Fruit fly (Drosophila melanogaster): ENCODE results near the gene MED20.

Gene MED20

DNA sequence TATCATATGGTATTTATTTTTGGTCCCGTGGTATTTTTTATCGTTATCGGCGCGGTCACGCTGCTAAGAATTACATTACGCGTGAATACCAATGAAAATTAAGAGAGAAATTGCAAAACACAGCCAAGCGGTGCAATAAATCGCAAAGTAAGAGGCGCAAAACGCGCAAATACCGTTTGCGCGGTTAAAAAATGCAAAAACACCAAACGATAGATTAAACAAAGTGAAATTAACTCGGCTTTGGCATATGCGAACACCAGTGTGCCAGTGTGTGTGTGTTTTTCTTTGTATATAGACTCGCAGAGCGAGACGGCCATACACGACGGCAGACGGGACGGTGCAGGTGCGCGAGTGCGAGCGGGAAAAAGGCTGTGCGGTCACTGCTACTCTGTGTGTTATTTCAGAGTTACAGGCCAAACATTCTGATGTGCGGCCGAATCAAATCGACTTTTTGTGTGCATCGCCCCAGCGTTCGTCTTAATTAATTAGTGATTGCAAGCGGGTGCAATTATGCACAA is 41.9 kb downstream of the MED20 start, which contains the start of gene Cka (continued):
- TF ChIP-seq CG1233 (GFP tag; optimal IDR thresholded peaks at IDR 0.05) (peak; percentile 23), Rx (GFP tag; IDR thresholded peaks at IDR 0.05) (no peak), Ets97D (GFP tag; optimal IDR thresholded peaks at IDR 0.05) (no peak), grn (GFP tag; optimal IDR thresholded peaks at IDR 0.05) (no peak), CG10959 (GFP tag; IDR thresholded peaks at IDR 0.05) (no peak), zen (tag; optimal IDR thresholded peaks at IDR 0.05) (peak; percentile 7), lilli (GFP tag; optimal IDR thresholded peaks at IDR 0.05) (no peak), tll (GFP tag; optimal IDR thresholded peaks at IDR 0.05) (peak in 1 of 2 experiments; percentile 75), unpg (GFP tag; optimal IDR thresholded peaks at IDR 0.05) (no peak), h (optimal IDR thresholded peaks at IDR 0.05) (no peak), unc-4 (GFP tag; IDR thresholded peaks at IDR 0.05; ENCODE audit: partially characterized antibody) (0 out of 2 replicates have a peak, but pooled peaks have one; percentile 11), CG9437 (GFP tag; optimal IDR thresholded peaks at IDR 0.05) (no peak), bbx (GFP tag; IDR thresholded peaks at IDR 0.05; ENCODE audit: partially characterized antibody) (peak; percentile 68), pzg (GFP tag; optimal IDR thresholded peaks at IDR 0.05) (peak; percentile 59), CG14710 (tag; optimal IDR thresholded peaks at IDR 0.05) (peak; percentile 49), cwo (GFP tag; optimal IDR thresholded peaks at IDR 0.05) (no peak), CG1529 (GFP tag; optimal IDR thresholded peaks at IDR 0.05) (no peak), mld (GFP tag; IDR thresholded peaks at IDR 0.05; ENCODE audit: partially characterized antibody) (no peak), Atf3 (GFP tag; optimal IDR thresholded peaks at IDR 0.05) (no peak), lbe (GFP tag; optimal IDR thresholded peaks at IDR 0.05) (no peak), CG15514 (GFP tag; optimal IDR thresholded peaks at IDR 0.05) (peak; percentile 12), da (GFP tag; optimal IDR thresholded peaks at IDR 0.05) (no peak), CG9727 (GFP tag; optimal IDR thresholded peaks at IDR 0.05) (peak; percentile 2), CG13296 (GFP tag; optimal IDR thresholded peaks at IDR 0.05) (peak; percentile 21), lab (GFP tag; optimal IDR thresholded peaks at IDR 0.05) (peak; percentile 46), zf30C (GFP tag; optimal IDR thresholded peaks at IDR 0.05) (peak; percentile 3), CG7963 (GFP tag; IDR thresholded peaks at IDR 0.05; ENCODE audit: partially characterized antibody) (no peak), Doc2 (GFP tag; IDR thresholded peaks at IDR 0.05) (no peak), NK7.1 (GFP tag; optimal IDR thresholded peaks at IDR 0.05) (no peak), CG8359 (GFP tag; optimal IDR thresholded peaks at IDR 0.05; ENCODE audit: borderline replicate concordance) (no peak), CG2875 (GFP tag; optimal IDR thresholded peaks at IDR 0.05) (peak; percentile 20), CG6654 (GFP tag; optimal IDR thresholded peaks at IDR 0.05) (no peak), Aef1 (GFP tag; IDR thresholded peaks at IDR 0.05) (no peak), sens-2 (GFP tag; IDR thresholded peaks at IDR 0.05) (no peak), Scr (GFP tag; IDR thresholded peaks at IDR 0.05; ENCODE audit: partially characterized antibody) (peak; percentile 8; the same call in 1 of the 2 replicates), Xrp1 (GFP tag; IDR thresholded peaks at IDR 0.05) (no peak), sr (GFP tag; IDR thresholded peaks at IDR 0.05) (0 out of 3 replicates have a peak, but pooled peaks have one; percentile 12), CG9797 (GFP tag; optimal IDR thresholded peaks at IDR 0.05) (peak; percentile 61), Fer3 (tag; optimal IDR thresholded peaks at IDR 0.05) (no peak), aop (GFP tag; IDR thresholded peaks at IDR 0.05) (no peak), pho (GFP tag; optimal IDR thresholded peaks at IDR 0.05) (no peak), CG7786 (GFP tag; optimal IDR thresholded peaks at IDR 0.05) (no peak), Med (GFP tag) (peak; percentile 87), CG15696 (tag; optimal IDR thresholded peaks at IDR 0.05) (no peak), z (GFP tag; IDR thresholded peaks at IDR 0.05) (no peak), CG8281 (tag; optimal IDR thresholded peaks at IDR 0.05) (no peak), kni (GFP tag; optimal IDR thresholded peaks at IDR 0.05) (peak; percentile 13), CG17612 (GFP tag; IDR thresholded peaks at IDR 0.05) (no peak), Elba2 (GFP tag; optimal IDR thresholded peaks at IDR 0.05) (no peak), MBD-R2 (GFP tag; IDR thresholded peaks at IDR 0.05) (peak; percentile 54; the same call in 1 of the 2 replicates)

All from whole organism, embryonic.